Fruit fly (Drosophila melanogaster): Measurements from ENCODE around the gene Hsp23.

Gene Hsp23

DNA sequence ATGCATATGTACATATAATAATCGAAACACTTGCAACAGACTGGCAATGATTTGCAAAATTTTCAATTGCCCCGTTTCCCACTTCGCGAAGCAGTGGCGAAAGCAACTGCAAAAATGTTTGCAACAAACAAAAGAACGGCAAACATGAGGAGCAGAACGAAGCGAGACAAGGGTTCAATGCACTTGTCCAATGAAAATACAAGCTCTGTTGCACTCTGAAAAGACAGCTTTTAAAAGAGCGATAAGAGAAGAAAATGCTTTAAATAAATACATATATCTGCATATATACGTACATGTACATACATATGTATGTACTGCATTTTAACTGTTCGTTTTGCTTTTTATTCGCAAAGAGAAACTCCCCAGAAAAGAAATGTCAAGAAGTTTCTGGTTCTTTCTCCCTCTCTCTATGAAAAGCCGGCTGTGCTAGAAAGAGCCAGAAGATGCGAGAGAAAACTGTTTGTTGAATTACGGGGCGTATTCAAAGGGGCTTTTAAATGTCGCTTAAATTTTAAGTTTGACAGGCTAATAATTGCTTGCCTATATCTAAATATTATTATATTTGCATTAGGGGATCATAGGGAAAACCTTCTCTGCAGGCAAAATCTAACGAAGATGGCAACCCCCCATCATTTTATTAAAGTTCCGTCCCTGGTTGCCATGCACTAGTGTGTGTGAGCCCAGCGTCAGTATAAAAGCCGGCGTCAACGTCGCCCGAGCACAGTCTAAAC is 1.8 kb downstream of the Hsp23 start, which contains the start of gene Hsp27 (continued):
- peak; percentile 95 for TF ChIP-seq Ravus (GFP tag; IDR thresholded peaks at IDR 0.05)
- peak; percentile 80 for TF ChIP-seq wek (GFP tag; optimal IDR thresholded peaks at IDR 0.05)
- TF ChIP-seq hkb (optimal IDR thresholded peaks at IDR 0.05): no peak
- peak; percentile 99 for TF ChIP-seq hkb (GFP tag; IDR thresholded peaks at IDR 0.05)
- TF ChIP-seq CG17359 (tag; optimal IDR thresholded peaks at IDR 0.05): peak; percentile 99
- peak; percentile 99 for TF ChIP-seq CG4424 (GFP tag; optimal IDR thresholded peaks at IDR 0.05)
- TF ChIP-seq CG42726 (GFP tag; IDR thresholded peaks at IDR 0.05; ENCODE audit: partially characterized antibody): peak; percentile 33; the same call in 1 of the 2 replicates
- no peak for TF ChIP-seq br (optimal IDR thresholded peaks at IDR 0.05)
- peak; percentile 99 for TF ChIP-seq zfh1 (GFP tag; IDR thresholded peaks at IDR 0.05)
- peak; percentile 94 for TF ChIP-seq btn (GFP tag; optimal IDR thresholded peaks at IDR 0.05)
- peak; percentile 50 for TF ChIP-seq Elba2 (GFP tag; optimal IDR thresholded peaks at IDR 0.05)
- TF ChIP-seq CG8944 (GFP tag; optimal IDR thresholded peaks at IDR 0.05): peak; percentile 86
- TF ChIP-seq CG15073 (GFP tag; optimal IDR thresholded peaks at IDR 0.05): peak; percentile 85
- TF ChIP-seq sim (GFP tag; IDR thresholded peaks at IDR 0.05): peak; percentile 97

DNA sequence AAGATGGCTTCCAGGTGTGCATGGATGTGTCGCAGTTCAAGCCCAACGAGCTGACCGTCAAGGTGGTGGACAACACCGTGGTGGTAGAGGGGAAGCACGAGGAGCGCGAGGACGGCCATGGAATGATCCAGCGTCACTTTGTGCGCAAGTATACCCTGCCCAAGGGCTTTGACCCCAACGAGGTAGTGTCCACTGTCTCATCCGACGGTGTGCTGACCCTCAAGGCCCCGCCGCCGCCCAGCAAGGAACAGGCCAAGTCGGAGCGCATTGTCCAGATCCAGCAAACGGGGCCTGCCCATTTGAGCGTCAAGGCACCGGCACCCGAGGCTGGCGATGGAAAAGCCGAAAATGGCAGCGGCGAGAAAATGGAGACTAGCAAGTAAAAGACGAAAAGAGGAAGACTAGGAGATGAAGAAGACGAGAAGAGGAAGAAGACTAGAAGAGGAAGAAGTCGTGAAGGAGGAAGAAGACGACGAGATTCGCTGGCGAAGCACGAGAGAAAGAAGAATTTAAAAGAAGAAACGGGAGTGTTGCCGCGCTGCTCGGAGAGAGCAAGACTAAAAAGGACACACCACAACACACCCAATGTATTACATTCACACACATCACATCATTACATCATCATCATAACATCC is 2.9 kb downstream of the Hsp23 start:
- TF ChIP-seq slbo (GFP tag; IDR thresholded peaks at IDR 0.05) (0 out of 2 replicates have a peak, but pooled peaks have one; percentile 16), NC2α (GFP tag; optimal IDR thresholded peaks at IDR 0.05) (no peak), tna (GFP tag; IDR thresholded peaks at IDR 0.05; ENCODE audit: partially characterized antibody) (no peak), CG4707 (GFP tag; optimal IDR thresholded peaks at IDR 0.05) (no peak), CkIIα-i1 (GFP tag; IDR thresholded peaks at IDR 0.05) (no peak), Sry-β (GFP tag; optimal IDR thresholded peaks at IDR 0.05) (no peak), HLH4C (GFP tag; IDR thresholded peaks at IDR 0.05; ENCODE audit: partially characterized antibody) (no peak), kni (GFP tag; optimal IDR thresholded peaks at IDR 0.05) (peak; percentile 53), CG6175 (GFP tag; IDR thresholded peaks at IDR 0.05) (no peak), run (tag; optimal IDR thresholded peaks at IDR 0.05) (no peak), bab2 (GFP tag; optimal IDR thresholded peaks at IDR 0.05) (no peak), Lim3 (GFP tag; IDR thresholded peaks at IDR 0.05) (no peak), zfh2 (GFP tag; optimal IDR thresholded peaks at IDR 0.05) (no peak), Med (GFP tag) (peak; percentile 44), Deaf1 (tag; optimal IDR thresholded peaks at IDR 0.05) (no peak), vvl (GFP tag; IDR thresholded peaks at IDR 0.05) (0 out of 2 replicates have a peak, but pooled peaks have one; percentile 9), tio (GFP tag; optimal IDR thresholded peaks at IDR 0.05) (no peak), CG10543 (GFP tag; optimal IDR thresholded peaks at IDR 0.05) (no peak), her (GFP tag; optimal IDR thresholded peaks at IDR 0.05) (no peak), CG14014 (GFP tag; IDR thresholded peaks at IDR 0.05) (no peak), Dbx (GFP tag; IDR thresholded peaks at IDR 0.05) (no peak), Fer2 (tag; optimal IDR thresholded peaks at IDR 0.05) (no peak), sima (GFP tag; optimal IDR thresholded peaks at IDR 0.05) (no peak), otp (GFP tag; IDR thresholded peaks at IDR 0.05) (no peak), Atf6 (GFP tag; IDR thresholded peaks at IDR 0.05) (no peak), CG7928 (GFP tag; optimal IDR thresholded peaks at IDR 0.05) (no peak), CG17385 (GFP tag; optimal IDR thresholded peaks at IDR 0.05) (peak; percentile 59), CG9817 (tag; optimal IDR thresholded peaks at IDR 0.05) (no peak), CG32532 (GFP tag; IDR thresholded peaks at IDR 0.05) (no peak), gt (GFP tag; IDR thresholded peaks at IDR 0.05) (no peak), da (GFP tag; optimal IDR thresholded peaks at IDR 0.05) (no peak), danr (GFP tag; IDR thresholded peaks at IDR 0.05) (no peak), Hsf (GFP tag; optimal IDR thresholded peaks at IDR 0.05) (no peak), ewg (GFP tag; optimal IDR thresholded peaks at IDR 0.05) (no peak)

Measured in whole organism, embryonic.